Fruit fly (Drosophila melanogaster): ENCODE measurements around the gene Caf1-180.

The Caf1-180 gene

dm6 chrX:8592437-8593158 lies 13.5 kb downstream of the Caf1-180 start (continued):
- TF ChIP-seq Gug (GFP tag; IDR thresholded peaks at IDR 0.05) = 0 out of 2 replicates have a peak, but pooled peaks have one; percentile 18
- peak; percentile 72 for TF ChIP-seq Eip78C (GFP tag)
- peak; percentile 34 for TF ChIP-seq topi (GFP tag; optimal IDR thresholded peaks at IDR 0.05)
- no peak for TF ChIP-seq CG15336 (GFP tag; IDR thresholded peaks at IDR 0.05)
- peak; percentile 87 to 92 for TF ChIP-seq ss (GFP tag; optimal IDR thresholded peaks at IDR 0.05)
- TF ChIP-seq eg (GFP tag; IDR thresholded peaks at IDR 0.05) = peak; percentile 44; the same call in 1 of the 3 replicates
- TF ChIP-seq Blimp-1 (GFP tag; optimal IDR thresholded peaks at IDR 0.05) = no peak
- TF ChIP-seq Sox102F (GFP tag; optimal IDR thresholded peaks at IDR 0.05) = no peak
- peak; percentile 31 for TF ChIP-seq CG7368 (GFP tag; optimal IDR thresholded peaks at IDR 0.05)
- TF ChIP-seq CG8119 (GFP tag; IDR thresholded peaks at IDR 0.05) = peak; percentile 54; the same call in 2 of the 3 replicates
- TF ChIP-seq CG11294 (GFP tag; IDR thresholded peaks at IDR 0.05) = no peak
- TF ChIP-seq Smox (GFP tag; optimal IDR thresholded peaks at IDR 0.05) = no peak
- TF ChIP-seq salr (GFP tag; optimal IDR thresholded peaks at IDR 0.05) = no peak
- peak; percentile 21 for TF ChIP-seq lz (GFP tag; optimal IDR thresholded peaks at IDR 0.05)
- peak; percentile 85 for TF ChIP-seq CG6808 (GFP tag; optimal IDR thresholded peaks at IDR 0.05)
- peak; percentile 47 for TF ChIP-seq CG6854 (GFP tag; optimal IDR thresholded peaks at IDR 0.05)
- TF ChIP-seq vri (GFP tag; optimal IDR thresholded peaks at IDR 0.05) = no peak
- peak; percentile 65 for TF ChIP-seq CG1621 (tag; optimal IDR thresholded peaks at IDR 0.05)
- no peak for TF ChIP-seq OdsH (GFP tag; optimal IDR thresholded peaks at IDR 0.05)
- no peak for TF ChIP-seq achi (GFP tag; optimal IDR thresholded peaks at IDR 0.05)
- TF ChIP-seq CG31627 (GFP tag; optimal IDR thresholded peaks at IDR 0.05) = peak; percentile 9
- peak; percentile 6 for TF ChIP-seq cyc (GFP tag; optimal IDR thresholded peaks at IDR 0.05)
- no peak for TF ChIP-seq CG6792 (GFP tag; optimal IDR thresholded peaks at IDR 0.05)

dm6 chrX:8591685-8592127 lies 14.4 kb downstream of the Caf1-180 start, which contains the start of the genes CG12659 and Crag:
TSS of gene CG12659 (minus strand) at chrX:8591729.
TSS of gene Crag (plus strand) at chrX:8592031.
- TF ChIP-seq CG31627 (GFP tag; optimal IDR thresholded peaks at IDR 0.05) (no peak), fd85E (GFP tag; optimal IDR thresholded peaks at IDR 0.05) (no peak), ss (GFP tag; optimal IDR thresholded peaks at IDR 0.05) (no peak), topi (GFP tag; optimal IDR thresholded peaks at IDR 0.05) (no peak), Sox15 (GFP tag; optimal IDR thresholded peaks at IDR 0.05) (no peak), net (GFP tag; optimal IDR thresholded peaks at IDR 0.05) (no peak), Eip78C (GFP tag) (peak; percentile 42), fd59A (GFP tag; optimal IDR thresholded peaks at IDR 0.05) (no peak), CG15336 (GFP tag; IDR thresholded peaks at IDR 0.05) (no peak), Ets96B (tag; optimal IDR thresholded peaks at IDR 0.05) (no peak), OdsH (GFP tag; optimal IDR thresholded peaks at IDR 0.05) (no peak), salr (GFP tag; optimal IDR thresholded peaks at IDR 0.05) (no peak), acj6 (GFP tag; optimal IDR thresholded peaks at IDR 0.05) (no peak), CG7368 (GFP tag; optimal IDR thresholded peaks at IDR 0.05) (no peak), CG6808 (GFP tag; optimal IDR thresholded peaks at IDR 0.05) (no peak), CG3919 (GFP tag; optimal IDR thresholded peaks at IDR 0.05) (no peak), Hr4 (GFP tag; optimal IDR thresholded peaks at IDR 0.05) (peak; percentile 18), dsx (GFP tag; optimal IDR thresholded peaks at IDR 0.05; ENCODE audit: poor library complexity, severe bottlenecking) (peak; percentile 3), CG10669 (GFP tag; optimal IDR thresholded peaks at IDR 0.05) (no peak), svp (GFP tag) (peak; percentile 76), dac (GFP tag; optimal IDR thresholded peaks at IDR 0.05) (no peak), pdm3 (GFP tag; optimal IDR thresholded peaks at IDR 0.05) (peak; percentile 23), CG8319 (GFP tag; optimal IDR thresholded peaks at IDR 0.05) (no peak), CG16779 (tag; optimal IDR thresholded peaks at IDR 0.05) (no peak), Blimp-1 (GFP tag; optimal IDR thresholded peaks at IDR 0.05) (no peak), Ets21C (GFP tag; optimal IDR thresholded peaks at IDR 0.05) (no peak), CG6792 (GFP tag; optimal IDR thresholded peaks at IDR 0.05) (no peak), CG10631 (GFP tag; optimal IDR thresholded peaks at IDR 0.05) (no peak), CG8119 (GFP tag; IDR thresholded peaks at IDR 0.05) (no peak), fkh (GFP tag; optimal IDR thresholded peaks at IDR 0.05) (no peak), CG6276 (GFP tag; optimal IDR thresholded peaks at IDR 0.05) (no peak), Eip75B (GFP tag; optimal IDR thresholded peaks at IDR 0.05) (peak; percentile 3), CG6163 (GFP tag; IDR thresholded peaks at IDR 0.05) (no peak), Hr38 (GFP tag; optimal IDR thresholded peaks at IDR 0.05) (no peak), esn (GFP tag; optimal IDR thresholded peaks at IDR 0.05) (no peak), vri (GFP tag; optimal IDR thresholded peaks at IDR 0.05) (no peak), Sox14 (GFP tag; optimal IDR thresholded peaks at IDR 0.05) (no peak), Lpt (GFP tag; optimal IDR thresholded peaks at IDR 0.05) (no peak)

Data from whole organism, prepupa.